Worm (Caenorhabditis elegans): ENCODE results near the gene fahd-1.

fahd-1 gene

DNA sequence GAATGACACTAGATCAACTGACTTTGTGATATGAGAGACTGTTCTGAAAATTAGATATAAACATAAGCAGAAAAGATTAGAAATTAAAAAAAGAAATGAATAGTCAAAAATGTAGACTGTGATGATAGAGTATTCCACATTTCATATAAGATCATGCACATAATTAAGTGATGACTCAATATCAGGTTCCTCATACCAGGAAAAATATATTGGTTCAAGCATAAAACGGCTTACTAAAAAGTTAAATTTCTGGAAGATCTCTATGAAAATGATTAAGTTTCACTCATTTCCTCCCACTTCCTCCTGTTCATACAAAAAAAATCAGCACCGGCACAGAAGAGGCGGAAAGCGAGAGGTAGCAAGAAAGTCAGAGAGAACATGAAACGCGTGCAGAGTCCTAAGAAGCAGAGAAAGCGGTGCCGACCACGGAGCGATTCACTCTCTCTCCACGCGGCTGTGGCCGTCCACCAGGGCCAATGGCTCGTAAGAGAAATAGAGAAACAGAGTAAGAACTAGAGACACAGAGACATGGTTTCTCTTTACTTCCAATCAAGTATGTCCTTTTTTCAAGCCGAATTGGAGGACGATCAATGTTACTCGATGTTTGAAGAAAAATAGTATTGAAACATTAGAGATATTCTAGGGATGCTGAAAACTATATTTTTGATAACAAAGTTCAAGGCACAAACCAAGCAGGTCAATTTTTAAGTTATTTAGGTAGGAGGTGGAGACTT lies at the start of gene fahd-1, which contains the start of gene ZK688.5:
Gene fahd-1, plus strand, starts transcription at position 684 of the 734 bp plus-strand sequence.
Gene ZK688.5, minus strand, starts transcription at position 51 of the 734 bp plus-strand sequence.
- TF ChIP-seq nhr-25 (tag; optimal IDR thresholded peaks at IDR 0.05; ENCODE audit: borderline replicate concordance, insufficient read depth) (peak; percentile 85), duxl-1 (tag; optimal IDR thresholded peaks at IDR 0.05; ENCODE audit: poor library complexity) (no peak), daf-19 (GFP tag; conservative IDR thresholded peaks at IDR 0.05) (no peak), skn-1 (tag; optimal IDR thresholded peaks at IDR 0.05) (no peak), lim-7 (GFP tag; IDR thresholded peaks at IDR 0.05) (0 out of 2 replicates have a peak, but pooled peaks have one; percentile 41), fkh-10 (GFP tag; optimal IDR thresholded peaks at IDR 0.05) (peak; percentile 48), mxl-2 (GFP tag; conservative IDR thresholded peaks at IDR 0.05) (no peak), nhr-48 (tag; optimal IDR thresholded peaks at IDR 0.05) (peak; percentile 31), lsy-2 (tag; optimal IDR thresholded peaks at IDR 0.05) (peak; percentile 23 to 67), lin-15B (tag; optimal IDR thresholded peaks at IDR 0.05) (no peak), nhr-6 (tag; optimal IDR thresholded peaks at IDR 0.05) (peak; percentile 47), nhr-102 (tag; optimal IDR thresholded peaks at IDR 0.05) (peak; percentile 21), nhr-42 (GFP tag; IDR thresholded peaks at IDR 0.05) (no peak), T20F7.1 (GFP tag; optimal IDR thresholded peaks at IDR 0.05) (peak; percentile 40), hmg-1.1 (GFP tag; IDR thresholded peaks at IDR 0.05) (peak; percentile 92), mep-1 (tag; optimal IDR thresholded peaks at IDR 0.05) (peak; percentile 88), rbr-2 (tag; optimal IDR thresholded peaks at IDR 0.05) (peak; percentile 78), hlh-30 (tag; optimal IDR thresholded peaks at IDR 0.05; ENCODE audit: insufficient read depth) (peak; percentile 84), snpc-1.2 (GFP tag; IDR thresholded peaks at IDR 0.05) (no peak), ceh-20 (GFP tag; IDR thresholded peaks at IDR 0.05) (0 out of 2 replicates have a peak, but pooled peaks have one; percentile 46), nhr-237 (tag; optimal IDR thresholded peaks at IDR 0.05) (no peak), zip-11 (GFP tag; IDR thresholded peaks at IDR 0.05) (no peak), dve-1 (tag; optimal IDR thresholded peaks at IDR 0.05; ENCODE audit: insufficient read depth) (peak; percentile 75), gei-8 (GFP tag; optimal IDR thresholded peaks at IDR 0.05) (no peak), nhr-76 (tag; optimal IDR thresholded peaks at IDR 0.05) (no peak), ceh-62 (tag; optimal IDR thresholded peaks at IDR 0.05) (no peak), aly-2 (tag; optimal IDR thresholded peaks at IDR 0.05) (no peak), spr-1 (tag; optimal IDR thresholded peaks at IDR 0.05) (peak; percentile 22), attf-4 (tag; optimal IDR thresholded peaks at IDR 0.05) (no peak), zag-1 (tag; optimal IDR thresholded peaks at IDR 0.05) (no peak), jun-1 (tag; optimal IDR thresholded peaks at IDR 0.05) (no peak), F49E8.2 (tag; optimal IDR thresholded peaks at IDR 0.05; ENCODE audit: borderline replicate concordance) (no peak), ama-1 (optimal IDR thresholded peaks at IDR 0.05) (no peak), lir-3 (tag; optimal IDR thresholded peaks at IDR 0.05) (no peak), daf-16 (GFP tag; optimal IDR thresholded peaks at IDR 0.05) (no peak), daf-16 (tag; optimal IDR thresholded peaks at IDR 0.05) (peak; percentile 58), ctbp-1 (GFP tag; IDR thresholded peaks at IDR 0.05) (peak; percentile 57), mdt-29 (GFP tag; IDR thresholded peaks at IDR 0.05) (no peak), dpl-1 (GFP tag; optimal IDR thresholded peaks at IDR 0.05) (peak; percentile 52), dmd-8 (GFP tag; IDR thresholded peaks at IDR 0.05) (no peak), mes-2 (tag; optimal IDR thresholded peaks at IDR 0.05; ENCODE audit: poor library complexity, severe bottlenecking) (peak; percentile 72), nhr-10 (tag; optimal IDR thresholded peaks at IDR 0.05) (peak; percentile 45), pha-4 (GFP tag; IDR thresholded peaks at IDR 0.05) (no peak; the same call in 1 of the 2 replicates), pha-4 (tag; optimal IDR thresholded peaks at IDR 0.05) (peak; percentile 63), cey-2 (tag; optimal IDR thresholded peaks at IDR 0.05; ENCODE audit: borderline replicate concordance, insufficient read depth) (no peak), aha-1 (tag) (peak; percentile 65), lin-39 (tag; optimal IDR thresholded peaks at IDR 0.05) (no peak), unc-62 (GFP tag; optimal IDR thresholded peaks at IDR 0.05 in 1 of 2) (no peak), unc-62 (tag; optimal IDR thresholded peaks at IDR 0.05) (no peak), saeg-2 (GFP tag; IDR thresholded peaks at IDR 0.05) (no peak)

Measured in whole organism, L4 larva.